Worm (Caenorhabditis elegans): Measurements from ENCODE around the gene acl-7.
A peak's percentile ranks its signal among the peaks of the same experiment; 100 is the strongest.

acl-7 gene

ce11 chrII:12840057-12840456 lies 23.8 kb upstream of the acl-7 start, which contains the start of gene lgc-35:
Gene lgc-35 (minus strand): TSS chrII:12840157.
- TF ChIP-seq egl-27 (tag; optimal IDR thresholded peaks at IDR 0.05) (no peak), ama-1 (optimal IDR thresholded peaks at IDR 0.05) (no peak), skn-1 (tag; optimal IDR thresholded peaks at IDR 0.05) (no peak), nhr-23 (tag; optimal IDR thresholded peaks at IDR 0.05) (no peak), fos-1 (tag; optimal IDR thresholded peaks at IDR 0.05) (no peak), nhr-129 (tag; optimal IDR thresholded peaks at IDR 0.05) (no peak), mdl-1 (tag; optimal IDR thresholded peaks at IDR 0.05) (no peak), ceh-82 (tag; optimal IDR thresholded peaks at IDR 0.05) (no peak), gmeb-1 (tag; optimal IDR thresholded peaks at IDR 0.05) (no peak)

ce11 chrII:12830347-12830746 lies 14.1 kb upstream of the acl-7 start, which contains the start of gene bcmo-1:
Gene bcmo-1 (plus strand): TSS chrII:12830676.
- TF ChIP-seq nhr-237 (tag; optimal IDR thresholded peaks at IDR 0.05) (no peak), lin-13 (GFP tag; optimal IDR thresholded peaks at IDR 0.05) (no peak), F13H6.1 (tag; optimal IDR thresholded peaks at IDR 0.05) (no peak)

- TF ChIP-seq fos-1 (tag; optimal IDR thresholded peaks at IDR 0.05) = no peak
- TF ChIP-seq lin-39 (tag; optimal IDR thresholded peaks at IDR 0.05) = no peak
- TF ChIP-seq aly-2 (tag; optimal IDR thresholded peaks at IDR 0.05) = no peak
- TF ChIP-seq elt-1 (tag; optimal IDR thresholded peaks at IDR 0.05) = no peak
- TF ChIP-seq egl-27 (tag; optimal IDR thresholded peaks at IDR 0.05) = no peak
- no peak for TF ChIP-seq ama-1 (optimal IDR thresholded peaks at IDR 0.05)
- no peak for TF ChIP-seq nhr-237 (tag; optimal IDR thresholded peaks at IDR 0.05)
- no peak for TF ChIP-seq ztf-11 (tag; optimal IDR thresholded peaks at IDR 0.05)
- no peak for TF ChIP-seq crh-2 (tag; optimal IDR thresholded peaks at IDR 0.05)
- TF ChIP-seq unc-39 (tag; optimal IDR thresholded peaks at IDR 0.05) = no peak
- TF ChIP-seq peb-1 (tag; optimal IDR thresholded peaks at IDR 0.05) = no peak
- no peak for TF ChIP-seq nhr-6 (tag; optimal IDR thresholded peaks at IDR 0.05)
- TF ChIP-seq ZK546.5 (tag; optimal IDR thresholded peaks at IDR 0.05) = no peak
- TF ChIP-seq mab-5 (tag; optimal IDR thresholded peaks at IDR 0.05) = no peak
- TF ChIP-seq nhr-129 (tag; optimal IDR thresholded peaks at IDR 0.05) = no peak
- no peak for TF ChIP-seq sma-9 (GFP tag; optimal IDR thresholded peaks at IDR 0.05)
- TF ChIP-seq sma-9 (tag; optimal IDR thresholded peaks at IDR 0.05) = no peak
Observed at ce11 chrII:12828863-12829262, 12.6 kb upstream of the acl-7 start, which contains the start of gene Y46G5A.23. Gene Y46G5A.23 (minus strand): TSS chrII:12828963.

ce11 chrII:12826752-12827151 lies 10.5 kb upstream of the acl-7 start, which contains the start of gene Y46G5A.38:
Gene Y46G5A.38 (plus strand): TSS chrII:12827052.
- TF ChIP-seq C34F6.9 (tag; optimal IDR thresholded peaks at IDR 0.05) (no peak), mbf-1 (tag; optimal IDR thresholded peaks at IDR 0.05) (no peak), ama-1 (optimal IDR thresholded peaks at IDR 0.05) (no peak), gmeb-1 (tag; optimal IDR thresholded peaks at IDR 0.05) (no peak), lin-13 (GFP tag; optimal IDR thresholded peaks at IDR 0.05) (no peak)

ce11 chrII:12824463-12824862 lies 8.2 kb upstream of the acl-7 start:
- no peak for TF ChIP-seq ztf-1 (GFP tag; conservative IDR thresholded peaks at IDR 0.05)
- TF ChIP-seq lsy-2 (tag; optimal IDR thresholded peaks at IDR 0.05) = no peak
- no peak for TF ChIP-seq nhr-25 (tag; optimal IDR thresholded peaks at IDR 0.05)
- no peak for TF ChIP-seq lin-39 (tag; optimal IDR thresholded peaks at IDR 0.05)
- no peak for TF ChIP-seq alr-1 (tag; optimal IDR thresholded peaks at IDR 0.05)
- no peak for TF ChIP-seq sma-3 (GFP tag; optimal IDR thresholded peaks at IDR 0.05)

ce11 chrII:12823437-12823836 lies 7.2 kb upstream of the acl-7 start, which contains the start of gene Y46G5A.36:
Gene Y46G5A.36 (plus strand): TSS chrII:12823679.
- no peak for TF ChIP-seq sem-4 (tag; optimal IDR thresholded peaks at IDR 0.05)
- no peak for TF ChIP-seq blmp-1 (tag; optimal IDR thresholded peaks at IDR 0.05; ENCODE audit: insufficient read depth)
- TF ChIP-seq fos-1 (tag; optimal IDR thresholded peaks at IDR 0.05) = peak; percentile 59
- peak; percentile 8 for TF ChIP-seq crh-2 (tag; optimal IDR thresholded peaks at IDR 0.05)
- TF ChIP-seq unc-62 (GFP tag; optimal IDR thresholded peaks at IDR 0.05) = no peak
- no peak for TF ChIP-seq elt-3 (tag; optimal IDR thresholded peaks at IDR 0.05)
- TF ChIP-seq sma-9 (GFP tag; optimal IDR thresholded peaks at IDR 0.05) = peak; percentile 21
- no peak for TF ChIP-seq sma-9 (tag; optimal IDR thresholded peaks at IDR 0.05)
- no peak for TF ChIP-seq nhr-12 (tag; optimal IDR thresholded peaks at IDR 0.05)

Measured in whole organism, L2 larva.